Worm (Caenorhabditis elegans) whole organism, L1 larva: ENCODE results near the gene srh-83.
A peak's percentile ranks its signal among the peaks of the same experiment; 100 is the strongest.

Source experiments
- C04F5.9 ChIP-seq: sonication (generic microtip); optimal IDR thresholded peaks from 2 replicates; lab custom pipeline; 2016; ENCODE audit warnings: missing genetic modification characterization, missing compliant biosample characterization
- C16A3.4 ChIP-seq: fragments of 150-350 bp; optimal IDR thresholded peaks from 2 replicates; lab custom pipeline; 2014; ENCODE audit warnings: missing biosample characterization, missing genetic modification characterization
- C34B4.2 ChIP-seq: sonication (generic microtip); optimal IDR thresholded peaks from 2 replicates; lab custom pipeline; 2017; ENCODE audit warnings: mild to moderate bottlenecking, missing genetic modification characterization, missing compliant biosample characterization
- Y116A8C.19 ChIP-seq: sonication (generic microtip); optimal IDR thresholded peaks from 2 replicates; lab custom pipeline; 2016; ENCODE audit warnings: missing compliant biosample characterization, missing genetic modification characterization, borderline replicate concordance
- aha-1 ChIP-seq: fragments of 150-350 bp; optimal IDR thresholded peaks from 2 replicates; lab custom pipeline; 2014; ENCODE audit warnings: missing biosample characterization, missing genetic modification characterization
- aly-2 ChIP-seq: fragments of 150-350 bp; optimal IDR thresholded peaks from 2 replicates; lab custom pipeline; 2014; ENCODE audit warnings: missing biosample characterization, missing genetic modification characterization
- ama-1 ChIP-seq: fragments of 150-350 bp; optimal IDR thresholded peaks from 2 replicates; lab custom pipeline; 2014
- blmp-1 ChIP-seq: fragments of 150-350 bp; optimal IDR thresholded peaks from 2 replicates; lab custom pipeline; 2014; ENCODE audit warnings: missing biosample characterization, missing genetic modification characterization
- ceh-82 ChIP-seq, 3 experiments: fragments of 150-350 bp in 1 of 3; sonication (generic microtip) in 2 of 3; optimal IDR thresholded peaks; 2 replicates each; lab custom pipeline; 2014 to 2017; ENCODE audit warnings: missing biosample characterization in 3 of 3, missing genetic modification characterization in 3 of 3
- ceh-88 ChIP-seq: fragments of 200-800 bp; sonication (Bioruptor generic); IDR thresholded peaks from 2 replicates; pipeline ENCODE4 v1.3.6; 2022; ENCODE audit warnings: missing genetic modification characterization, missing compliant biosample characterization
- ces-1 ChIP-seq: fragments of 150-350 bp; optimal IDR thresholded peaks from 2 replicates; lab custom pipeline; 2014; ENCODE audit warnings: missing biosample characterization, missing genetic modification reagents, missing genetic modification characterization
- dpl-1 ChIP-seq, 3 experiments: fragments of 150-350 bp in 2 of 3; sonication (generic microtip) in 1 of 3; optimal IDR thresholded peaks; 2 replicates each; lab custom pipeline; 2014 to 2017; ENCODE audit warnings: missing biosample characterization in 3 of 3, missing genetic modification characterization in 3 of 3, missing genetic modification reagents in 3 of 3
- efl-3 ChIP-seq: fragments of 200-800 bp; sonication (Bioruptor generic); optimal IDR thresholded peaks from 2 replicates; lab custom pipeline; 2018; ENCODE audit warnings: mild to moderate bottlenecking, missing genetic modification characterization, missing compliant biosample characterization
- egl-27 ChIP-seq, 2 experiments: fragments of 150-350 bp in 1 of 2; sonication (generic microtip); optimal IDR thresholded peaks; 3 replicates each; lab custom pipeline; 2017 to 2018; ENCODE audit warnings: missing biosample characterization in 2 of 2, missing genetic modification characterization in 2 of 2, missing genetic modification reagents in 2 of 2
- elt-2 ChIP-seq: sonication (generic microtip); optimal IDR thresholded peaks from 2 replicates; lab custom pipeline; 2016; ENCODE audit warnings: missing genetic modification characterization, mild to moderate bottlenecking, inconsistent platforms, missing compliant biosample characterization, missing genetic modification reagents
- elt-3 ChIP-seq, 6 experiments: fragments of 150-350 bp in 1 of 6; sonication (generic microtip); optimal IDR thresholded peaks; 2 replicates each; lab custom pipeline; 2017 to 2018; ENCODE audit warnings: missing biosample characterization in 6 of 6, missing genetic modification characterization in 6 of 6, inconsistent platforms in 1 of 6
- fkh-10 ChIP-seq: sonication (generic microtip); optimal IDR thresholded peaks from 2 replicates; lab custom pipeline; 2017; ENCODE audit warnings: missing biosample characterization, missing genetic modification reagents, missing genetic modification characterization
- fkh-4 ChIP-seq: sonication (generic microtip); optimal IDR thresholded peaks from 2 replicates; lab custom pipeline; 2016; ENCODE audit warnings: missing compliant biosample characterization, missing genetic modification characterization, borderline replicate concordance
- fkh-8 ChIP-seq: sonication (generic microtip); optimal IDR thresholded peaks from 2 replicates; lab custom pipeline; 2016; ENCODE audit warnings: mild to moderate bottlenecking, missing genetic modification characterization, missing compliant biosample characterization
- fos-1 ChIP-seq: fragments of 150-350 bp; optimal IDR thresholded peaks from 2 replicates; lab custom pipeline; 2014; ENCODE audit warnings: missing biosample characterization, missing genetic modification characterization
- grh-1 ChIP-seq: fragments of 200-800 bp; sonication (Bioruptor generic); IDR thresholded peaks from 2 replicates; pipeline ENCODE4 v1.3.6; 2022; ENCODE audit warnings: missing genetic modification reagents, missing genetic modification characterization, missing compliant biosample characterization
- hlh-17 ChIP-seq: fragments of 200-800 bp; sonication (Bioruptor generic); optimal IDR thresholded peaks from 2 replicates; lab custom pipeline; 2018; ENCODE audit warnings: missing genetic modification characterization, mild to moderate bottlenecking, missing compliant biosample characterization, moderate library complexity, borderline replicate concordance
- irx-1 ChIP-seq: sonication (generic microtip); optimal IDR thresholded peaks from 2 replicates; lab custom pipeline; 2016; ENCODE audit warnings: missing genetic modification characterization, missing compliant biosample characterization
- isw-1 ChIP-seq: fragments of 200-800 bp; sonication (Bioruptor generic); IDR thresholded peaks from 2 replicates; pipeline ENCODE4 v1.3.6; 2022; ENCODE audit warnings: missing genetic modification characterization, missing compliant biosample characterization
- jun-1 ChIP-seq: fragments of 150-350 bp; optimal IDR thresholded peaks from 2 replicates; lab custom pipeline; 2014; ENCODE audit warnings: missing biosample characterization, missing genetic modification reagents, missing genetic modification characterization
- lin-13 ChIP-seq: fragments of 150-350 bp; optimal IDR thresholded peaks from 2 replicates; lab custom pipeline; 2014; ENCODE audit warnings: missing biosample characterization, missing genetic modification reagents, missing genetic modification characterization
- lin-39 ChIP-seq: fragments of 150-350 bp; optimal IDR thresholded peaks from 2 replicates; lab custom pipeline; 2014; ENCODE audit warnings: missing biosample characterization, missing genetic modification reagents, missing genetic modification characterization
- lir-3 ChIP-seq: sonication (generic microtip); optimal IDR thresholded peaks from 2 replicates; lab custom pipeline; 2016; ENCODE audit warnings: mild to moderate bottlenecking, missing genetic modification characterization, moderate library complexity, missing compliant biosample characterization; ENCODE audit not compliant: poor library complexity
- lsy-2 ChIP-seq, 2 experiments: fragments of 150-350 bp; optimal IDR thresholded peaks; 2 replicates each; lab custom pipeline; 2014; ENCODE audit warnings: missing biosample characterization in 2 of 2, missing genetic modification characterization in 2 of 2
- mdl-1 ChIP-seq, 2 experiments: fragments of 150-350 bp; optimal IDR thresholded peaks; 2 replicates each; lab custom pipeline; 2014 to 2017; ENCODE audit warnings: missing biosample characterization in 2 of 2, missing genetic modification characterization in 2 of 2, inconsistent platforms in 1 of 2
- mef-2 ChIP-seq: fragments of 150-350 bp; optimal IDR thresholded peaks from 2 replicates; lab custom pipeline; 2014; ENCODE audit warnings: missing biosample characterization, missing genetic modification characterization
- mep-1 ChIP-seq: fragments of 150-350 bp; optimal IDR thresholded peaks from 2 replicates; lab custom pipeline; 2014; ENCODE audit warnings: missing biosample characterization, missing genetic modification characterization
- nhr-11 ChIP-seq: fragments of 150-350 bp; optimal IDR thresholded peaks from 2 replicates; lab custom pipeline; 2014; ENCODE audit warnings: missing biosample characterization, missing genetic modification characterization
- nhr-19 ChIP-seq: fragments of 200-800 bp; sonication (Bioruptor generic); conservative IDR thresholded peaks from 2 replicates; pipeline ENCODE4 v1.3.6; 2022; ENCODE audit warnings: missing genetic modification characterization, missing compliant biosample characterization
- nhr-237 ChIP-seq: fragments of 150-350 bp; optimal IDR thresholded peaks from 2 replicates; lab custom pipeline; 2014; ENCODE audit warnings: missing biosample characterization, missing genetic modification characterization
- nhr-28 ChIP-seq: fragments of 150-350 bp; optimal IDR thresholded peaks from 2 replicates; lab custom pipeline; 2014; ENCODE audit warnings: missing biosample characterization, missing genetic modification characterization
- nhr-77 ChIP-seq: fragments of 150-350 bp; optimal IDR thresholded peaks from 2 replicates; lab custom pipeline; 2014; ENCODE audit warnings: missing biosample characterization, missing genetic modification characterization
- nhr-85 ChIP-seq: sonication (generic microtip); peaks from one replicate; lab custom pipeline; 2016; ENCODE audit warnings: missing genetic modification characterization, inconsistent platforms, missing compliant biosample characterization
- nhr-90 ChIP-seq: sonication (generic microtip); optimal IDR thresholded peaks from 2 replicates; lab custom pipeline; 2016; ENCODE audit warnings: mild to moderate bottlenecking, missing genetic modification characterization, missing compliant biosample characterization; ENCODE audit not compliant: poor library complexity
- pag-3 ChIP-seq: sonication (generic microtip); optimal IDR thresholded peaks from 2 replicates; lab custom pipeline; 2017; ENCODE audit warnings: missing genetic modification characterization, mild to moderate bottlenecking, missing compliant biosample characterization, antibody characterized with exemption, borderline replicate concordance; ENCODE audit not compliant: insufficient read depth
- pax-3 ChIP-seq: fragments of 200-800 bp; sonication (Bioruptor generic); optimal IDR thresholded peaks from 2 replicates; lab custom pipeline; 2018; ENCODE audit warnings: mild to moderate bottlenecking, missing genetic modification characterization, moderate library complexity, missing compliant biosample characterization
- pqm-1 ChIP-seq: sonication (generic microtip); optimal IDR thresholded peaks from 3 replicates; lab custom pipeline; 2017; ENCODE audit warnings: missing biosample characterization, missing genetic modification characterization
- skn-1 ChIP-seq: fragments of 150-350 bp; optimal IDR thresholded peaks from 2 replicates; lab custom pipeline; 2014; ENCODE audit warnings: missing biosample characterization, missing genetic modification characterization
- snu-23 ChIP-seq: sonication (generic microtip); optimal IDR thresholded peaks from 2 replicates; lab custom pipeline; 2016; ENCODE audit warnings: missing genetic modification characterization, missing compliant biosample characterization
- sox-4 ChIP-seq: sonication (generic microtip); optimal IDR thresholded peaks from 2 replicates; lab custom pipeline; 2016; ENCODE audit warnings: missing genetic modification characterization, missing compliant biosample characterization
- sup-37 ChIP-seq: fragments of 200-800 bp; sonication (Bioruptor generic); optimal IDR thresholded peaks from 2 replicates; lab custom pipeline; 2018; ENCODE audit warnings: mild to moderate bottlenecking, missing genetic modification characterization, missing compliant biosample characterization
- swsn-7 ChIP-seq: sonication (generic microtip); optimal IDR thresholded peaks from 2 replicates; lab custom pipeline; 2016; ENCODE audit warnings: missing genetic modification characterization, missing compliant biosample characterization
- tbx-2 ChIP-seq: sonication (generic microtip); optimal IDR thresholded peaks from 2 replicates; lab custom pipeline; 2016; ENCODE audit warnings: missing genetic modification characterization, missing compliant biosample characterization
- unc-86 ChIP-seq: sonication (generic microtip); optimal IDR thresholded peaks from 2 replicates; lab custom pipeline; 2016; ENCODE audit warnings: missing genetic modification characterization, missing compliant biosample characterization
- unc-98 ChIP-seq: fragments of 200-800 bp; sonication (Bioruptor generic); IDR thresholded peaks from 2 replicates; pipeline ENCODE4 v1.3.6; 2022; ENCODE audit warnings: missing genetic modification characterization, missing compliant biosample characterization
- vab-15 ChIP-seq: sonication (generic microtip); optimal IDR thresholded peaks from 2 replicates; lab custom pipeline; 2017; ENCODE audit warnings: missing genotype, mild to moderate bottlenecking, missing genetic modification characterization, missing compliant biosample characterization
- xbp-1 ChIP-seq: sonication (generic microtip); optimal IDR thresholded peaks from 2 replicates; lab custom pipeline; 2016; ENCODE audit warnings: missing genetic modification characterization, missing compliant biosample characterization

Gene srh-83

DNA sequence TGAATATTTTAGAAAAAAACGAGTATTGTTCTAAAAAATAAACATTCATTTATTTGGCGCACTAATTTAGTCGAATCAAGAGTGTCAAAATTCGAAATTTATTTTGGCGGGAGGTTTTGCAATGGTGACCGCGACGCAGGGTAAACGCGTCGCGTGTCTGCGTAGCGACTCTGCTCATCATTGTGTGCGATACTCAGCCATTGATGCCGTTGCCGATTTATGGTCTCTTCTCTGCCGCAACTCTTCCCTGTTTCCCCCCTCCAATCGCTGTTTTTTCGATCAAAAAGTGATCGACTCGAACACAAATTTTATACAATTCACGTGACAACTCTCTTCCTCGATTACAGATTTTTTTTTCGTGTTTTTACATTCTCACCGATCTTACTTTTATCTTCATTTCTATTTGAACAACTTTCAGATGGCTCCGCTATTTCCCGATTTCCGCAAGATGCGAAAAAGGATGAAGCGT lies 32.2 kb downstream of the srh-83 start, which contains the start of gene F09G2.2 (continued):
- TF ChIP-seq sox-4 = no peak
- TF ChIP-seq fkh-8 = peak; percentile 90
- TF ChIP-seq nhr-19 (GFP tag; lab: Robert Waterston, UW) = peak; percentile 94
- TF ChIP-seq xbp-1 (tag; lab: Kevin White, UChicago) = peak; percentile 94
- TF ChIP-seq lin-39 = peak; percentile 43
- peak; percentile 92 to 94 (median 93) for TF ChIP-seq ceh-82 (tag; optimal IDR thresholded peaks at IDR 0.05; lab: Kevin White, UChicago)
- TF ChIP-seq swsn-7 (tag; lab: Kevin White, UChicago) = peak; percentile 93
- TF ChIP-seq nhr-11 = peak; percentile 10
- TF ChIP-seq tbx-2 = peak; percentile 91
- TF ChIP-seq ceh-88 (GFP tag; lab: Robert Waterston, UW) = peak; percentile 74
- TF ChIP-seq nhr-237 (tag; lab: Kevin White, UChicago) = peak; percentile 79
- TF ChIP-seq pag-3 = peak; percentile 44
- TF ChIP-seq hlh-17 = no peak
- TF ChIP-seq jun-1 = peak; percentile 89
- TF ChIP-seq nhr-77 (tag; lab: Kevin White, UChicago) = peak; percentile 86
- TF ChIP-seq elt-2 (tag; lab: Kevin White, UChicago) = peak; percentile 78
- peak; percentile 90 for TF ChIP-seq lin-13 (GFP tag; lab: Kevin White, UChicago)
- TF ChIP-seq nhr-90 (tag; lab: Kevin White, UChicago) = peak; percentile 92
- peak; percentile 96 for TF ChIP-seq snu-23
- TF ChIP-seq mdl-1 (tag; optimal IDR thresholded peaks at IDR 0.05; lab: Kevin White, UChicago) = peak in 1 of 2 experiments; percentile 90
- TF ChIP-seq irx-1 (tag; lab: Kevin White, UChicago) = peak; percentile 82
- TF ChIP-seq elt-3 (tag; optimal IDR thresholded peaks at IDR 0.05; lab: Kevin White, UChicago) = peak in 4 of 6 experiments; percentile 14 to 93 (median 68)
- peak; percentile 92 for TF ChIP-seq skn-1
- peak; percentile 63 for TF ChIP-seq ama-1 (lab: Kevin White, UChicago)
- TF ChIP-seq nhr-28 (tag; lab: Kevin White, UChicago) = no peak
- no peak for TF ChIP-seq aha-1
- TF ChIP-seq ces-1 (GFP tag; lab: Kevin White, UChicago) = no peak
- TF ChIP-seq C16A3.4 = peak; percentile 95
- peak; percentile 83 for TF ChIP-seq unc-86 (tag; lab: Kevin White, UChicago)
- peak; percentile 29 for TF ChIP-seq lir-3 (tag; lab: Kevin White, UChicago)
- peak; percentile 87 for TF ChIP-seq grh-1 (GFP tag; lab: Robert Waterston, UW)
- no peak for TF ChIP-seq egl-27 (tag; optimal IDR thresholded peaks at IDR 0.05; lab: Kevin White, UChicago)
- TF ChIP-seq lsy-2 (tag; optimal IDR thresholded peaks at IDR 0.05; lab: Kevin White, UChicago) = peak; percentile 90 to 95
- TF ChIP-seq mep-1 = peak; percentile 95
- TF ChIP-seq unc-98 (GFP tag; lab: Robert Waterston, UW) = peak; percentile 66; the same call in 1 of the 2 replicates
- peak; percentile 83 for TF ChIP-seq fos-1 (tag; lab: Kevin White, UChicago)
- no peak for TF ChIP-seq C34B4.2 (tag; lab: Kevin White, UChicago)
- TF ChIP-seq pqm-1 (tag; lab: Kevin White, UChicago) = no peak
- TF ChIP-seq mef-2 (tag; lab: Kevin White, UChicago) = peak; percentile 62
- TF ChIP-seq fkh-10 (GFP tag; lab: Kevin White, UChicago) = peak; percentile 44
- TF ChIP-seq blmp-1 (tag; lab: Kevin White, UChicago) = peak; percentile 77
- peak; percentile 88 for TF ChIP-seq isw-1 (GFP tag; lab: Robert Waterston, UW)
- no peak for TF ChIP-seq fkh-4 (tag; lab: Kevin White, UChicago)
- TF ChIP-seq pax-3 (tag; lab: Kevin White, UChicago) = peak; percentile 60
- no peak for TF ChIP-seq efl-3
- TF ChIP-seq vab-15 (tag; lab: Kevin White, UChicago) = peak; percentile 34
- peak; percentile 22 for TF ChIP-seq C04F5.9
- TF ChIP-seq dpl-1 (GFP tag; optimal IDR thresholded peaks at IDR 0.05; lab: Kevin White, UChicago) = peak; percentile 92 to 93 (median 92)
- TF ChIP-seq sup-37 (GFP tag; lab: Kevin White, UChicago) = peak; percentile 30
- peak; percentile 96 for TF ChIP-seq nhr-85 (tag; lab: Kevin White, UChicago)
- no peak for TF ChIP-seq Y116A8C.19 (tag; lab: Kevin White, UChicago)
- TF ChIP-seq aly-2 = peak; percentile 46
